Fruit fly (Drosophila melanogaster) whole organism, embryonic: Measurements from ENCODE around the gene Hmr.

ENCODE experiments used
- ATbp ChIP-seq: fragments of 200-800 bp; sonication (Bioruptor generic); optimal IDR thresholded peaks from 2 replicates; lab custom pipeline; 2017; ENCODE audit warnings: missing biosample characterization, mild to moderate bottlenecking, missing genetic modification characterization, missing genetic modification reagents
- Atf6 ChIP-seq: fragments of 200-800 bp; sonication (Bioruptor generic); IDR thresholded peaks from 2 replicates; pipeline ENCODE4 v1.3.6; 2022; ENCODE audit warnings: missing biosample characterization, missing genetic modification characterization
- CG11247 ChIP-seq: fragments of 200-800 bp; sonication (Bioruptor generic); IDR thresholded peaks from 2 replicates; pipeline ENCODE4 v1.3.6; 2022; ENCODE audit warnings: missing biosample characterization, missing genetic modification characterization
- CG15011 ChIP-seq: fragments of 200-800 bp; sonication (Bioruptor generic); optimal IDR thresholded peaks from 3 replicates; lab custom pipeline; 2018; ENCODE audit warnings: missing biosample characterization, mild to moderate bottlenecking, missing genetic modification characterization
- CG15696 ChIP-seq: fragments of 200-800 bp; sonication (Bioruptor generic); optimal IDR thresholded peaks from 2 replicates; lab custom pipeline; 2019; ENCODE audit warnings: missing biosample characterization, mild to moderate bottlenecking, missing genetic modification characterization, moderate library complexity
- CG1602 ChIP-seq: fragments of 200-800 bp; sonication (Bioruptor generic); optimal IDR thresholded peaks from 3 replicates; lab custom pipeline; 2016; ENCODE audit warnings: missing biosample characterization, missing genetic modification characterization
- CG16815 ChIP-seq: fragments of 200-800 bp; sonication (Bioruptor generic); optimal IDR thresholded peaks from 3 replicates; lab custom pipeline; 2017; ENCODE audit warnings: missing biosample characterization, mild to moderate bottlenecking, missing genetic modification characterization
- CG2129 ChIP-seq: fragments of 200-800 bp; sonication (Bioruptor generic); IDR thresholded peaks from 2 replicates; pipeline ENCODE4 v1.3.6; 2022; ENCODE audit warnings: missing biosample characterization, missing genetic modification characterization; ENCODE audit not compliant: partially characterized antibody
- CG3281 ChIP-seq: fragments of 200-800 bp; sonication (Bioruptor generic); optimal IDR thresholded peaks from 3 replicates; lab custom pipeline; 2017; ENCODE audit warnings: missing biosample characterization, mild to moderate bottlenecking, missing genetic modification characterization
- CG33557 ChIP-seq: fragments of 200-800 bp; sonication (Bioruptor generic); optimal IDR thresholded peaks from 2 replicates; lab custom pipeline; 2019; ENCODE audit warnings: missing biosample characterization, mild to moderate bottlenecking, missing genetic modification characterization, moderate library complexity
- CG4328 ChIP-seq: fragments of 200-800 bp; sonication (Bioruptor generic); optimal IDR thresholded peaks from 3 replicates; lab custom pipeline; 2017; ENCODE audit warnings: missing biosample characterization, missing genetic modification reagents, missing genetic modification characterization
- CG43689 ChIP-seq: fragments of 200-800 bp; sonication (Bioruptor generic); IDR thresholded peaks from 2 replicates; pipeline ENCODE4 v1.3.6; 2022; ENCODE audit warnings: missing biosample characterization, missing genetic modification characterization
- CG6272 ChIP-seq: fragments of 200-800 bp; sonication (Bioruptor generic); IDR thresholded peaks from 2 replicates; pipeline ENCODE4 v1.3.6; 2022; ENCODE audit warnings: missing biosample characterization, missing genetic modification characterization
- CG9727 ChIP-seq: fragments of 200-800 bp; sonication (Bioruptor generic); optimal IDR thresholded peaks from 3 replicates; lab custom pipeline; 2017; ENCODE audit warnings: missing biosample characterization, mild to moderate bottlenecking, missing genetic modification characterization
- CG9797 ChIP-seq: fragments of 200-800 bp; sonication (Bioruptor generic); optimal IDR thresholded peaks from 3 replicates; lab custom pipeline; 2018; ENCODE audit warnings: missing biosample characterization, mild to moderate bottlenecking, missing genetic modification characterization
- CG9817 ChIP-seq: fragments of 200-800 bp; sonication (Bioruptor generic); optimal IDR thresholded peaks from 2 replicates; lab custom pipeline; 2018; ENCODE audit warnings: missing biosample characterization, mild to moderate bottlenecking, missing genetic modification characterization, moderate library complexity
- CkIIα-i1 ChIP-seq: fragments of 200-800 bp; sonication (Bioruptor generic); IDR thresholded peaks from 2 replicates; pipeline ENCODE4 v1.3.6; 2022; ENCODE audit warnings: missing biosample characterization, missing genetic modification characterization
- D19B ChIP-seq: fragments of 200-800 bp; sonication (Bioruptor generic); optimal IDR thresholded peaks from 2 replicates; lab custom pipeline; 2017; ENCODE audit warnings: missing biosample characterization, mild to moderate bottlenecking, missing genetic modification characterization
- Dip2 ChIP-seq: fragments of 200-800 bp; sonication (Bioruptor generic); IDR thresholded peaks from 2 replicates; pipeline ENCODE4 v1.3.6; 2022; ENCODE audit warnings: missing biosample characterization, missing genetic modification characterization
- Doc3 ChIP-seq: fragments of 200-800 bp; sonication (Bioruptor generic); IDR thresholded peaks from 3 replicates; pipeline ENCODE4 v1.3.6; 2022; ENCODE audit warnings: missing biosample characterization, missing genetic modification characterization; ENCODE audit not compliant: partially characterized antibody
- Dref ChIP-seq: fragments of 200-800 bp; sonication (Bioruptor generic); IDR thresholded peaks from 2 replicates; pipeline ENCODE4 v1.3.6; 2022; ENCODE audit warnings: missing biosample characterization, missing genetic modification characterization
- E2f2 ChIP-seq: fragments of 200-800 bp; sonication (Bioruptor generic); IDR thresholded peaks from 2 replicates; pipeline ENCODE4 v1.3.6; 2022; ENCODE audit warnings: missing biosample characterization, missing genetic modification characterization
- Fer3 ChIP-seq: fragments of 200-800 bp; sonication (Bioruptor generic); optimal IDR thresholded peaks from 2 replicates; lab custom pipeline; 2018; ENCODE audit warnings: missing biosample characterization, mild to moderate bottlenecking, missing genetic modification characterization, moderate library complexity
- H2.0 ChIP-seq: fragments of 200-800 bp; sonication (Bioruptor generic); IDR thresholded peaks from 2 replicates; pipeline ENCODE4 v1.3.6; 2022; ENCODE audit warnings: missing biosample characterization, missing genetic modification characterization
- HLH3B ChIP-seq: fragments of 200-800 bp; sonication (Bioruptor generic); IDR thresholded peaks from 2 replicates; pipeline ENCODE4 v1.3.6; 2022; ENCODE audit warnings: missing biosample characterization, missing genetic modification characterization
- Hand ChIP-seq: fragments of 200-800 bp; sonication (Bioruptor generic); optimal IDR thresholded peaks from 2 replicates; lab custom pipeline; 2017; ENCODE audit warnings: mild to moderate bottlenecking, missing biosample characterization, missing genetic modification reagents, missing genetic modification characterization
- Nf-YB ChIP-seq: fragments of 200-800 bp; sonication (Bioruptor generic); optimal IDR thresholded peaks from 3 replicates; lab custom pipeline; 2019; ENCODE audit warnings: missing biosample characterization, mild to moderate bottlenecking, missing genetic modification characterization, moderate library complexity
- NfI ChIP-seq: fragments of 200-800 bp; sonication (Bioruptor generic); optimal IDR thresholded peaks from 3 replicates; lab custom pipeline; 2018; ENCODE audit warnings: missing biosample characterization, mild to moderate bottlenecking, missing genetic modification characterization, moderate library complexity
- Pdp1 ChIP-seq, 2 experiments: fragments of 200-800 bp; sonication (Bioruptor generic); optimal IDR thresholded peaks; 3 replicates each; lab custom pipeline; 2016; ENCODE audit warnings: missing biosample characterization in 2 of 2, missing genetic modification characterization in 2 of 2, mild to moderate bottlenecking in 1 of 2, moderate library complexity in 1 of 2
- Scr ChIP-seq: fragments of 200-800 bp; sonication (Bioruptor generic); IDR thresholded peaks from 2 replicates; pipeline ENCODE4 v1.3.6; 2022; ENCODE audit warnings: missing biosample characterization, missing genetic modification characterization; ENCODE audit not compliant: partially characterized antibody
- Ssrp ChIP-seq: fragments of 200-800 bp; sonication (Bioruptor generic); optimal IDR thresholded peaks from 2 replicates; lab custom pipeline; 2018; ENCODE audit warnings: missing biosample characterization, mild to moderate bottlenecking, missing genetic modification characterization, moderate library complexity
- ab ChIP-seq: fragments of 200-800 bp; sonication (Bioruptor generic); optimal IDR thresholded peaks from 2 replicates; lab custom pipeline; 2016; ENCODE audit warnings: missing biosample characterization, missing genetic modification characterization
- al ChIP-seq: fragments of 200-800 bp; sonication (Bioruptor generic); IDR thresholded peaks from 2 replicates; pipeline ENCODE4 v1.3.6; 2022; ENCODE audit warnings: missing biosample characterization, missing genetic modification characterization
- ash1 ChIP-seq: fragments of 200-800 bp; sonication (Bioruptor generic); optimal IDR thresholded peaks from 2 replicates; lab custom pipeline; 2018; ENCODE audit warnings: missing biosample characterization, mild to moderate bottlenecking, missing genetic modification characterization
- br ChIP-seq: fragments of >200 bp; optimal IDR thresholded peaks from 2 replicates; lab custom pipeline; 2017
- crol ChIP-seq: fragments of 200-800 bp; sonication (Bioruptor generic); IDR thresholded peaks from 2 replicates; pipeline ENCODE4 v1.3.6; 2022; ENCODE audit warnings: missing biosample characterization, missing genetic modification characterization
- emc ChIP-seq: fragments of 200-800 bp; sonication (Bioruptor generic); optimal IDR thresholded peaks from 2 replicates; lab custom pipeline; 2016; ENCODE audit warnings: missing biosample characterization, missing genetic modification characterization
- fd96Cb ChIP-seq: fragments of 200-800 bp; sonication (Bioruptor generic); optimal IDR thresholded peaks from 2 replicates; lab custom pipeline; 2018; ENCODE audit warnings: missing biosample characterization, mild to moderate bottlenecking, missing genetic modification characterization, moderate library complexity
- grn ChIP-seq: fragments of 200-800 bp; sonication (Bioruptor generic); optimal IDR thresholded peaks from 3 replicates; lab custom pipeline; 2017; ENCODE audit warnings: missing biosample characterization, missing genetic modification characterization
- ham ChIP-seq: fragments of 200-800 bp; sonication (Bioruptor generic); IDR thresholded peaks from 2 replicates; pipeline ENCODE4 v1.3.6; 2022; ENCODE audit warnings: missing biosample characterization, missing genetic modification characterization
- jing ChIP-seq: fragments of 200-800 bp; sonication (Bioruptor generic); optimal IDR thresholded peaks from 2 replicates; lab custom pipeline; 2018; ENCODE audit warnings: missing biosample characterization, mild to moderate bottlenecking, missing genetic modification characterization
- klu ChIP-seq: fragments of 200-800 bp; sonication (Bioruptor generic); IDR thresholded peaks from 2 replicates; pipeline ENCODE4 v1.3.6; 2022; ENCODE audit warnings: missing biosample characterization, missing genetic modification characterization
- pfk ChIP-seq: fragments of 200-800 bp; sonication (Bioruptor generic); optimal IDR thresholded peaks from 2 replicates; lab custom pipeline; 2018; ENCODE audit warnings: missing biosample characterization, mild to moderate bottlenecking, missing genetic modification characterization, moderate library complexity
- salm ChIP-seq: fragments of 200-800 bp; sonication (Bioruptor generic); optimal IDR thresholded peaks from 2 replicates; lab custom pipeline; 2018; ENCODE audit warnings: missing biosample characterization, mild to moderate bottlenecking, missing genetic modification characterization
- scrt ChIP-seq: fragments of 200-800 bp; sonication (Bioruptor generic); optimal IDR thresholded peaks from 2 replicates; lab custom pipeline; 2018; ENCODE audit warnings: missing biosample characterization, mild to moderate bottlenecking, missing genetic modification characterization, moderate library complexity
- shn ChIP-seq: fragments of 200-800 bp; sonication (Bioruptor generic); optimal IDR thresholded peaks from 3 replicates; lab custom pipeline; 2016; ENCODE audit warnings: missing biosample characterization, missing genetic modification characterization
- so ChIP-seq: fragments of 200-800 bp; sonication (Bioruptor generic); IDR thresholded peaks from 3 replicates; pipeline ENCODE4 v1.3.6; 2022; ENCODE audit warnings: missing biosample characterization, missing genetic modification characterization
- sob ChIP-seq: fragments of 200-800 bp; sonication (Bioruptor generic); IDR thresholded peaks from 2 replicates; pipeline ENCODE4 v1.3.6; 2022; ENCODE audit warnings: missing biosample characterization, missing genetic modification characterization
- sqz ChIP-seq: fragments of 200-800 bp; sonication (Bioruptor generic); optimal IDR thresholded peaks from 3 replicates; lab custom pipeline; 2018; ENCODE audit warnings: missing biosample characterization, mild to moderate bottlenecking, missing genetic modification characterization
- toy ChIP-seq: fragments of 200-800 bp; sonication (Bioruptor generic); IDR thresholded peaks from 2 replicates; pipeline ENCODE4 v1.3.6; 2022; ENCODE audit warnings: missing biosample characterization, missing genetic modification characterization
- tx ChIP-seq: fragments of 200-800 bp; sonication (Bioruptor generic); optimal IDR thresholded peaks from 2 replicates; lab custom pipeline; 2016; ENCODE audit warnings: missing biosample characterization, missing genetic modification characterization
- vvl ChIP-seq: fragments of 200-800 bp; sonication (Bioruptor generic); IDR thresholded peaks from 2 replicates; pipeline ENCODE4 v1.3.6; 2022; ENCODE audit warnings: missing biosample characterization, missing genetic modification characterization

The Hmr gene

DNA sequence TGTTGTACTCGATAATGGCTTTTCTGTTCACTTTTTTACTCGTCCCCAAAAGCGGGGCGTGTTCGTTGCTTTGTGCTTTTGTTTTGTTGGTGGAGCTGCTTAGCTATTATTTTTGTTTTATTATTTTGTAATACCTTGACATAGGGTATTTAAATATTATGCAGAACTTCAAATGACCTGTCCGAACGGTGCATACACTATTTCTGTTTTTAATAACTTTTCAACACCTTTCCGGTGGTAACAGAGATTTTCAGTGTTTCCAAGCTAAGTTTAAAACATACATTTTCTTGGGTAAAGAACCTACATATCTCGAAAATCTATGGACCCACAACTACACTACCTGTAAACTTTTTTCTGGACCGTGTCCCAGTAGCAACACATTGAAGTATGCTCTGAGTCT lies 8.2 kb downstream of the Hmr start (continued):
- TF ChIP-seq CG43689 (no peak), Hand (no peak), Dip2 (GFP tag; lab: Robert Waterston, UW) (no peak), klu (GFP tag; lab: Robert Waterston, UW) (no peak), ash1 (GFP tag; lab: Kevin White, UChicago) (no peak), Ssrp (tag; lab: Kevin White, UChicago) (no peak), Fer3 (tag; lab: Kevin White, UChicago) (peak; percentile 31), tx (GFP tag; lab: Kevin White, UChicago) (peak; percentile 18), grn (no peak), so (GFP tag; lab: Robert Waterston, UW) (no peak), vvl (GFP tag; lab: Robert Waterston, UW) (peak; percentile 45; the same call in 1 of the 2 replicates), CG33557 (GFP tag; lab: Kevin White, UChicago) (no peak), Doc3 (GFP tag; lab: Robert Waterston, UW) (no peak), fd96Cb (tag; lab: Kevin White, UChicago) (peak; percentile 39), crol (GFP tag; lab: Robert Waterston, UW) (no peak), toy (GFP tag; lab: Robert Waterston, UW) (no peak), CG15011 (GFP tag; lab: Kevin White, UChicago) (no peak), D19B (no peak), CkIIα-i1 (no peak), HLH3B (no peak), CG9817 (tag; lab: Kevin White, UChicago) (peak; percentile 39), Atf6 (peak; percentile 37; the same call in 1 of the 2 replicates), Scr (GFP tag; lab: Robert Waterston, UW) (no peak), shn (GFP tag; lab: Kevin White, UChicago) (no peak), sqz (GFP tag; lab: Kevin White, UChicago) (no peak), ATbp (GFP tag; lab: Kevin White, UChicago) (peak; percentile 2), CG1602 (GFP tag; lab: Kevin White, UChicago) (no peak), emc (GFP tag; lab: Kevin White, UChicago) (no peak), CG9727 (GFP tag; lab: Kevin White, UChicago) (no peak), CG16815 (no peak), CG15696 (tag; lab: Kevin White, UChicago) (no peak), br (lab: Kevin White, UChicago) (no peak), Nf-YB (GFP tag; lab: Kevin White, UChicago) (no peak), CG9797 (GFP tag; lab: Kevin White, UChicago) (no peak), al (GFP tag; lab: Robert Waterston, UW) (peak; percentile 54), E2f2 (GFP tag; lab: Robert Waterston, UW) (peak; percentile 31; the same call in 1 of the 2 replicates), ham (GFP tag; lab: Robert Waterston, UW) (no peak), ab (no peak), NfI (GFP tag; lab: Kevin White, UChicago) (no peak), jing (GFP tag; lab: Kevin White, UChicago) (no peak), CG3281 (peak; percentile 50), Dref (GFP tag; lab: Robert Waterston, UW) (no peak), H2.0 (GFP tag; lab: Robert Waterston, UW) (no peak), pfk (GFP tag; lab: Kevin White, UChicago) (no peak), CG2129 (GFP tag; lab: Robert Waterston, UW) (no peak), CG4328 (no peak), scrt (peak; percentile 12), CG11247 (peak; percentile 52), sob (GFP tag; lab: Robert Waterston, UW) (peak; percentile 68), Pdp1 (GFP tag; optimal IDR thresholded peaks at IDR 0.05; lab: Kevin White, UChicago) (peak; percentile 45 to 48), CG6272 (GFP tag; lab: Robert Waterston, UW) (no peak), salm (tag; lab: Kevin White, UChicago) (no peak)
